Fruit fly (Drosophila melanogaster): ENCODE data around the gene Ir94b.

Gene Ir94b

DNA sequence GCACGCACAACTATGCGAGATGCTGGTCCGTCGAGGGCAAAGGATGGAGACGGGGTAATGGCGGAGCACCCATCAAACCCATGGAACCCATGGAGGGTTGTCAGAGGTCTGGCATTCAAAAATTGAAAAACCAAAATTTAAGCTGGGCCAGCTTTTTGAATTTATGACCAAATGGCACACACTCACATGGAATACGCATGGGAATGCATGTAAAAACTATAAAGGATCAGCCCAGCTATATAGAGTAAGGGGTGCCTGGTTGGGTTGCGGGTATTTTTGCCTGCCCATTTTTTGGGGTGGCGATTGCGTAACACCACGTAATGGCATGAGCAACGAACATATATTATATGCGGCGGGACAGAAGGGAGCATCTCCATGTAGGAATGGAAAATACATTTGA, 35.4 kb upstream of the Ir94b start (continued):
- TF ChIP-seq CG10654 (GFP tag; optimal IDR thresholded peaks at IDR 0.05) (no peak), D19B (GFP tag; optimal IDR thresholded peaks at IDR 0.05) (no peak), CG8924 (tag; optimal IDR thresholded peaks at IDR 0.05) (no peak), CG2116 (GFP tag; optimal IDR thresholded peaks at IDR 0.05) (no peak), CG6683 (GFP tag; optimal IDR thresholded peaks at IDR 0.05) (no peak)

DNA sequence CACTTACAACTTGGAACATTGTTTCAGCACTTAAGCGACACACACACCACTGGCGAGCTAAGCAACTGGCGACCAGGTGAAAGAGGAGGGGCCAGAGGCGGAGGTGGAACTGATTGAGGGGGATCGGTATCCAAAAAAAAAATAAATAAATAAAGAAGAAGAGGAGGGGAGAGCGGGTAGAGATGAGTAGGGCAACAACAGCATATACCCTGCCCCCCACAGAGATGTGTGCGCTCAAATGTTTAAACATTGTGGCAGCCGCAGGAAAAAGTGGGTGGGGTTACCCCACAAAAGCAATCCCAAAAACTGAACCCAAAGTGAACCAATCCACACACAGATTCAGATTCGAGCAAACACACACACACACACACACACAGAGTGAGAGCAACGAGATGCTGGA, 33.4 kb upstream of the Ir94b start:
- TF ChIP-seq CG6254 (GFP tag; optimal IDR thresholded peaks at IDR 0.05) (no peak), pb (GFP tag; optimal IDR thresholded peaks at IDR 0.05) (no peak), CG2889 (GFP tag; IDR thresholded peaks at IDR 0.05) (no peak), CG1792 (GFP tag; optimal IDR thresholded peaks at IDR 0.05) (no peak), dysf (GFP tag; IDR thresholded peaks at IDR 0.05) (0 out of 3 replicates have a peak, but pooled peaks have one; percentile 4), CG10979 (tag; optimal IDR thresholded peaks at IDR 0.05) (no peak), CG10209 (GFP tag; optimal IDR thresholded peaks at IDR 0.05) (no peak), CTCF (GFP tag; optimal IDR thresholded peaks at IDR 0.05) (no peak), CG11247 (GFP tag; IDR thresholded peaks at IDR 0.05) (no peak), ind (GFP tag; optimal IDR thresholded peaks at IDR 0.05) (peak; percentile 9), CG8924 (tag; optimal IDR thresholded peaks at IDR 0.05) (peak; percentile 19), Gug (GFP tag; IDR thresholded peaks at IDR 0.05) (peak; percentile 23; the same call in 1 of the 4 replicates), zfh1 (GFP tag; IDR thresholded peaks at IDR 0.05) (0 out of 3 replicates have a peak, but pooled peaks have one; percentile 43), Tbp (GFP tag; optimal IDR thresholded peaks at IDR 0.05) (no peak), sisA (GFP tag; IDR thresholded peaks at IDR 0.05) (0 out of 2 replicates have a peak, but pooled peaks have one; percentile 31), CG17328 (GFP tag; IDR thresholded peaks at IDR 0.05) (peak; percentile 33; the same call in 1 of the 2 replicates), CG42726 (GFP tag; IDR thresholded peaks at IDR 0.05; ENCODE audit: partially characterized antibody) (no peak), CG12391 (tag; optimal IDR thresholded peaks at IDR 0.05) (no peak), unc-4 (GFP tag; IDR thresholded peaks at IDR 0.05; ENCODE audit: partially characterized antibody) (no peak), Nf-YB (GFP tag; optimal IDR thresholded peaks at IDR 0.05) (peak; percentile 1), cwo (GFP tag; optimal IDR thresholded peaks at IDR 0.05) (no peak), otp (GFP tag; IDR thresholded peaks at IDR 0.05) (0 out of 3 replicates have a peak, but pooled peaks have one; percentile 39), HmgZ (tag; optimal IDR thresholded peaks at IDR 0.05) (no peak), chif (GFP tag; optimal IDR thresholded peaks at IDR 0.05) (peak in 1 of 2 experiments; percentile 11), CG6654 (GFP tag; optimal IDR thresholded peaks at IDR 0.05) (no peak), Sry-β (GFP tag; optimal IDR thresholded peaks at IDR 0.05) (no peak), HLH3B (GFP tag; IDR thresholded peaks at IDR 0.05) (0 out of 2 replicates have a peak, but pooled peaks have one; percentile 6), Xrp1 (GFP tag; IDR thresholded peaks at IDR 0.05) (peak; percentile 31; the same call in 1 of the 2 replicates), Dad (GFP tag; optimal IDR thresholded peaks at IDR 0.05) (peak; percentile 36), Mes4 (GFP tag; optimal IDR thresholded peaks at IDR 0.05) (no peak), disco-r (GFP tag; optimal IDR thresholded peaks at IDR 0.05) (no peak), en (GFP tag; optimal IDR thresholded peaks at IDR 0.05) (no peak), sens (GFP tag) (peak; percentile 68), jumu (GFP tag; optimal IDR thresholded peaks at IDR 0.05) (no peak), Drgx (GFP tag; IDR thresholded peaks at IDR 0.05) (0 out of 2 replicates have a peak, but pooled peaks have one; percentile 44), crc (GFP tag; optimal IDR thresholded peaks at IDR 0.05) (no peak), so (GFP tag; IDR thresholded peaks at IDR 0.05) (0 out of 3 replicates have a peak, but pooled peaks have one; percentile 36), ci (GFP tag; IDR thresholded peaks at IDR 0.05) (peak; percentile 62; the same call in 1 of the 3 replicates), Hmr (GFP tag; optimal IDR thresholded peaks at IDR 0.05) (no peak), CG2199 (GFP tag; IDR thresholded peaks at IDR 0.05) (0 out of 3 replicates have a peak, but pooled peaks have one; percentile 37), CG1233 (GFP tag; optimal IDR thresholded peaks at IDR 0.05) (no peak), CG5245 (GFP tag; optimal IDR thresholded peaks at IDR 0.05) (no peak), cas (GFP tag; IDR thresholded peaks at IDR 0.05) (no peak), CG32772 (GFP tag; IDR thresholded peaks at IDR 0.05) (0 out of 2 replicates have a peak, but pooled peaks have one; percentile 37), Bdp1 (GFP tag; optimal IDR thresholded peaks at IDR 0.05) (no peak), bsh (GFP tag; optimal IDR thresholded peaks at IDR 0.05) (peak in 1 of 2 experiments; percentile 11)

Data from whole organism, embryonic.